Fruit fly (Drosophila melanogaster) whole organism, embryonic: Measurements from ENCODE around the gene CG14000.

Source experiments
- CG10654 ChIP-seq: fragments of 200-800 bp; sonication (Bioruptor generic); optimal IDR thresholded peaks from 2 replicates; lab custom pipeline; 2016; ENCODE audit warnings: missing biosample characterization, missing genetic modification characterization
- CG11504 ChIP-seq: fragments of 200-800 bp; sonication (Bioruptor generic); optimal IDR thresholded peaks from 3 replicates; lab custom pipeline; 2019; ENCODE audit warnings: missing biosample characterization, mild to moderate bottlenecking, missing genetic modification characterization, moderate library complexity
- CG12744 ChIP-seq: fragments of 200-800 bp; sonication (Bioruptor generic); optimal IDR thresholded peaks from 2 replicates; lab custom pipeline; 2016; ENCODE audit warnings: missing biosample characterization, missing genetic modification characterization
- CG13424 ChIP-seq: fragments of 200-800 bp; sonication (Bioruptor generic); optimal IDR thresholded peaks from 2 replicates; lab custom pipeline; 2019; ENCODE audit warnings: missing biosample characterization, mild to moderate bottlenecking, missing genetic modification characterization, moderate library complexity
- CG15073 ChIP-seq: fragments of 200-800 bp; sonication (Bioruptor generic); optimal IDR thresholded peaks from 2 replicates; lab custom pipeline; 2016; ENCODE audit warnings: missing biosample characterization, missing genetic modification characterization
- CG1602 ChIP-seq: fragments of 200-800 bp; sonication (Bioruptor generic); optimal IDR thresholded peaks from 3 replicates; lab custom pipeline; 2016; ENCODE audit warnings: missing biosample characterization, missing genetic modification characterization
- CG16813 ChIP-seq: fragments of 200-800 bp; sonication (Bioruptor generic); IDR thresholded peaks from 3 replicates; pipeline ENCODE4 v1.3.6; 2022; ENCODE audit warnings: missing biosample characterization, missing genetic modification characterization; ENCODE audit not compliant: partially characterized antibody
- CG16863 ChIP-seq: fragments of 200-800 bp; sonication (Bioruptor generic); optimal IDR thresholded peaks from 3 replicates; lab custom pipeline; 2016; ENCODE audit warnings: missing biosample characterization, missing genetic modification characterization
- CG17912 ChIP-seq: fragments of 200-800 bp; sonication (Bioruptor generic); optimal IDR thresholded peaks from 2 replicates; lab custom pipeline; 2018; ENCODE audit warnings: missing biosample characterization, mild to moderate bottlenecking, missing genetic modification characterization
- CG18619 ChIP-seq: fragments of 200-800 bp; sonication (Bioruptor generic); optimal IDR thresholded peaks from 3 replicates; lab custom pipeline; 2017; ENCODE audit warnings: missing biosample characterization, mild to moderate bottlenecking, missing genetic modification characterization
- CG18764 ChIP-seq: fragments of 200-800 bp; sonication (Bioruptor generic); optimal IDR thresholded peaks from 3 replicates; lab custom pipeline; 2016; ENCODE audit warnings: missing biosample characterization, missing genetic modification characterization
- CG2129 ChIP-seq: fragments of 200-800 bp; sonication (Bioruptor generic); IDR thresholded peaks from 2 replicates; pipeline ENCODE4 v1.3.6; 2022; ENCODE audit warnings: missing biosample characterization, missing genetic modification characterization; ENCODE audit not compliant: partially characterized antibody
- CG2199 ChIP-seq: fragments of 200-800 bp; sonication (Bioruptor generic); IDR thresholded peaks from 3 replicates; pipeline ENCODE4 v1.3.6; 2022; ENCODE audit warnings: missing biosample characterization, missing genetic modification characterization
- CG2678 ChIP-seq: fragments of 200-800 bp; sonication (Bioruptor generic); optimal IDR thresholded peaks from 3 replicates; lab custom pipeline; 2019; ENCODE audit warnings: missing biosample characterization, mild to moderate bottlenecking, missing genetic modification characterization, moderate library complexity
- CG33557 ChIP-seq: fragments of 200-800 bp; sonication (Bioruptor generic); optimal IDR thresholded peaks from 2 replicates; lab custom pipeline; 2019; ENCODE audit warnings: missing biosample characterization, mild to moderate bottlenecking, missing genetic modification characterization, moderate library complexity
- CG3407 ChIP-seq: fragments of 200-800 bp; sonication (Bioruptor generic); optimal IDR thresholded peaks from 2 replicates; lab custom pipeline; 2018; ENCODE audit warnings: missing biosample characterization, mild to moderate bottlenecking, missing genetic modification characterization
- CG5180 ChIP-seq: fragments of 200-800 bp; sonication (Bioruptor generic); optimal IDR thresholded peaks from 3 replicates; lab custom pipeline; 2017; ENCODE audit warnings: missing biosample characterization, missing genetic modification characterization, mild to moderate bottlenecking, moderate library complexity, missing genetic modification reagents
- CG5245 ChIP-seq: fragments of 200-800 bp; sonication (Bioruptor generic); optimal IDR thresholded peaks from 3 replicates; lab custom pipeline; 2016; ENCODE audit warnings: missing biosample characterization, missing genetic modification characterization
- CG6175 ChIP-seq: fragments of 200-800 bp; sonication (Bioruptor generic); IDR thresholded peaks from 3 replicates; pipeline ENCODE4 v1.3.6; 2022; ENCODE audit warnings: missing biosample characterization, missing genetic modification characterization
- CG6683 ChIP-seq: fragments of 200-800 bp; sonication (Bioruptor generic); optimal IDR thresholded peaks from 2 replicates; lab custom pipeline; 2017; ENCODE audit warnings: missing biosample characterization, mild to moderate bottlenecking, missing genetic modification characterization, missing genetic modification reagents
- CG7372 ChIP-seq: fragments of 200-800 bp; sonication (Bioruptor generic); IDR thresholded peaks from 2 replicates; pipeline ENCODE4 v1.3.6; 2022; ENCODE audit warnings: missing biosample characterization, missing genetic modification characterization
- CG9215 ChIP-seq: fragments of 200-800 bp; sonication (Bioruptor generic); IDR thresholded peaks from 2 replicates; pipeline ENCODE4 v1.3.6; 2022; ENCODE audit warnings: missing biosample characterization, missing genetic modification characterization
- D ChIP-seq, 2 experiments: fragments of 200-800 bp in 1 of 2; fragments of >200 bp in 1 of 2; sonication (Bioruptor generic) in 1 of 2; optimal IDR thresholded peaks; 2 replicates in 1 of 2; 3 replicates in 1 of 2; lab custom pipeline; 2017; ENCODE audit warnings: mild to moderate bottlenecking in 1 of 2, missing biosample characterization in 1 of 2, missing genetic modification characterization in 1 of 2, missing genetic modification reagents in 1 of 2
- Fer2 ChIP-seq: fragments of 200-800 bp; sonication (Bioruptor generic); optimal IDR thresholded peaks from 2 replicates; lab custom pipeline; 2018; ENCODE audit warnings: missing biosample characterization, mild to moderate bottlenecking, missing genetic modification characterization, moderate library complexity
- Fer3 ChIP-seq: fragments of 200-800 bp; sonication (Bioruptor generic); optimal IDR thresholded peaks from 2 replicates; lab custom pipeline; 2018; ENCODE audit warnings: missing biosample characterization, mild to moderate bottlenecking, missing genetic modification characterization, moderate library complexity
- Gsc ChIP-seq: fragments of 200-800 bp; sonication (Bioruptor generic); IDR thresholded peaks from 2 replicates; pipeline ENCODE4 v1.3.6; 2022; ENCODE audit warnings: missing biosample characterization, missing genetic modification characterization
- Gug ChIP-seq: fragments of 200-800 bp; sonication (Bioruptor generic); IDR thresholded peaks from 4 replicates; pipeline ENCODE4 v1.3.6; 2022; ENCODE audit warnings: missing biosample characterization, missing genetic modification characterization
- HLH4C ChIP-seq: fragments of 200-800 bp; sonication (Bioruptor generic); IDR thresholded peaks from 3 replicates; pipeline ENCODE4 v1.3.6; 2022; ENCODE audit warnings: missing biosample characterization, missing genetic modification characterization; ENCODE audit not compliant: partially characterized antibody
- HmgD ChIP-seq: fragments of 200-800 bp; sonication (Bioruptor generic); optimal IDR thresholded peaks from 3 replicates; lab custom pipeline; 2016; ENCODE audit warnings: missing biosample characterization, missing genetic modification characterization
- Lim3 ChIP-seq: fragments of 200-800 bp; sonication (Bioruptor generic); IDR thresholded peaks from 2 replicates; pipeline ENCODE4 v1.3.6; 2022; ENCODE audit warnings: missing biosample characterization, missing genetic modification characterization
- MESR4 ChIP-seq: fragments of 200-800 bp; sonication (Bioruptor generic); optimal IDR thresholded peaks from 2 replicates; lab custom pipeline; 2018; ENCODE audit warnings: missing biosample characterization, mild to moderate bottlenecking, missing genetic modification characterization, moderate library complexity
- Nf-YC ChIP-seq: fragments of 200-800 bp; optimal IDR thresholded peaks from 3 replicates; lab custom pipeline; 2019; ENCODE audit warnings: missing biosample characterization, mild to moderate bottlenecking, missing genetic modification characterization, moderate library complexity
- Six4 ChIP-seq: fragments of 200-800 bp; sonication (Bioruptor generic); optimal IDR thresholded peaks from 2 replicates; lab custom pipeline; 2016; ENCODE audit warnings: missing biosample characterization, missing genetic modification characterization
- Stat92E ChIP-seq, 3 experiments: fragments of >200 bp in 2 of 3; fragments of 200-800 bp in 1 of 3; sonication (Bioruptor generic) in 1 of 3; optimal IDR thresholded peaks; 2 replicates each; lab custom pipeline; 2017 to 2019; ENCODE audit warnings: missing biosample characterization in 3 of 3, missing genetic modification characterization in 3 of 3, mild to moderate bottlenecking in 1 of 3, moderate library complexity in 1 of 3
- ase ChIP-seq: fragments of 200-800 bp; sonication (Bioruptor generic); IDR thresholded peaks from 3 replicates; pipeline ENCODE4 v1.3.6; 2022; ENCODE audit warnings: missing biosample characterization, missing genetic modification characterization
- chinmo ChIP-seq: fragments of 200-800 bp; sonication (Bioruptor generic); IDR thresholded peaks from 4 replicates; pipeline ENCODE4 v1.3.6; 2022; ENCODE audit warnings: missing biosample characterization, missing genetic modification characterization; ENCODE audit not compliant: partially characterized antibody
- ci ChIP-seq: fragments of 200-800 bp; sonication (Bioruptor generic); IDR thresholded peaks from 3 replicates; pipeline ENCODE4 v1.3.6; 2022; ENCODE audit warnings: missing biosample characterization, missing genetic modification characterization
- crc ChIP-seq: fragments of 200-800 bp; sonication (Bioruptor generic); optimal IDR thresholded peaks from 2 replicates; lab custom pipeline; 2016; ENCODE audit warnings: missing biosample characterization, missing genetic modification characterization
- dysf ChIP-seq: fragments of 200-800 bp; sonication (Bioruptor generic); IDR thresholded peaks from 3 replicates; pipeline ENCODE4 v1.3.6; 2022; ENCODE audit warnings: missing biosample characterization, missing genetic modification characterization
- fd96Cb ChIP-seq: fragments of 200-800 bp; sonication (Bioruptor generic); optimal IDR thresholded peaks from 2 replicates; lab custom pipeline; 2018; ENCODE audit warnings: missing biosample characterization, mild to moderate bottlenecking, missing genetic modification characterization, moderate library complexity
- hb ChIP-seq: fragments of 200-800 bp; sonication (Bioruptor generic); IDR thresholded peaks from 3 replicates; pipeline ENCODE4 v1.3.6; 2022; ENCODE audit warnings: missing biosample characterization, missing genetic modification characterization; ENCODE audit not compliant: partially characterized antibody
- her ChIP-seq: fragments of 200-800 bp; sonication (Bioruptor generic); optimal IDR thresholded peaks from 2 replicates; lab custom pipeline; 2016; ENCODE audit warnings: missing biosample characterization, missing genetic modification characterization
- lab ChIP-seq: fragments of 200-800 bp; sonication (Bioruptor generic); optimal IDR thresholded peaks from 3 replicates; lab custom pipeline; 2017; ENCODE audit warnings: missing biosample characterization, missing genetic modification characterization, mild to moderate bottlenecking, moderate library complexity, missing genetic modification reagents
- lov ChIP-seq, 2 experiments: fragments of 200-800 bp in 1 of 2; fragments of >200 bp in 1 of 2; sonication (Bioruptor generic) in 1 of 2; IDR thresholded peaks in 1 of 2; optimal IDR thresholded peaks in 1 of 2; 2 replicates in 1 of 2; 3 replicates in 1 of 2; pipeline versions ENCODE4 v1.3.6 to Lab custom; 2017 to 2022; ENCODE audit warnings: missing biosample characterization in 1 of 2, missing genetic modification characterization in 1 of 2
- phol ChIP-seq: fragments of 200-800 bp; sonication (Bioruptor generic); optimal IDR thresholded peaks from 3 replicates; lab custom pipeline; 2018; ENCODE audit warnings: missing biosample characterization, mild to moderate bottlenecking, missing genetic modification characterization, moderate library complexity
- salm ChIP-seq: fragments of 200-800 bp; sonication (Bioruptor generic); optimal IDR thresholded peaks from 2 replicates; lab custom pipeline; 2018; ENCODE audit warnings: missing biosample characterization, mild to moderate bottlenecking, missing genetic modification characterization
- sens ChIP-seq: fragments of 200-800 bp; sonication (Bioruptor generic); peaks from one replicate; lab custom pipeline; 2016; ENCODE audit warnings: missing biosample characterization, missing genetic modification characterization
- slp2 ChIP-seq: fragments of 200-800 bp; sonication (Bioruptor generic); optimal IDR thresholded peaks from 2 replicates; lab custom pipeline; 2016; ENCODE audit warnings: missing biosample characterization, missing genetic modification characterization
- tgo ChIP-seq: fragments of 200-800 bp; sonication (Bioruptor generic); IDR thresholded peaks from 3 replicates; pipeline ENCODE4 v1.3.6; 2022; ENCODE audit warnings: missing biosample characterization, missing genetic modification characterization

Gene CG14000

dm6 chr2L:5876474-5877067 lies 33.5 kb downstream of the CG14000 start (continued):
- TF ChIP-seq CG1602 (GFP tag; lab: Kevin White, UChicago), result no peak
- no peak for TF ChIP-seq CG12744 (GFP tag; lab: Kevin White, UChicago)
- no peak for TF ChIP-seq HmgD (GFP tag; lab: Kevin White, UChicago)
- TF ChIP-seq CG6683 (GFP tag; lab: Kevin White, UChicago), result peak; percentile 11
- TF ChIP-seq CG6175 (GFP tag; lab: Robert Waterston, UW), result no peak
- TF ChIP-seq sens, result peak; percentile 69
- TF ChIP-seq Nf-YC (tag; lab: Kevin White, UChicago), result no peak
- TF ChIP-seq CG18619, result peak; percentile 58
- TF ChIP-seq Lim3 (GFP tag; lab: Robert Waterston, UW), result no peak
- peak; percentile 2 for TF ChIP-seq her
- no peak for TF ChIP-seq crc (GFP tag; lab: Kevin White, UChicago)
- TF ChIP-seq CG3407 (GFP tag; lab: Kevin White, UChicago), result no peak
- peak; percentile 16 for TF ChIP-seq CG11504 (tag; lab: Kevin White, UChicago)
- no peak for TF ChIP-seq CG15073 (GFP tag; lab: Kevin White, UChicago)
- TF ChIP-seq lov (optimal IDR thresholded peaks at IDR 0.05; lab: Kevin White, UChicago), result no peak
- no peak for TF ChIP-seq lov (GFP tag; IDR thresholded peaks at IDR 0.05; lab: Robert Waterston, UW)
- no peak for TF ChIP-seq CG18764 (GFP tag; lab: Kevin White, UChicago)
- TF ChIP-seq HLH4C (GFP tag; lab: Robert Waterston, UW), result no peak
- TF ChIP-seq CG10654 (GFP tag; lab: Kevin White, UChicago), result no peak
- TF ChIP-seq Gsc (GFP tag; lab: Robert Waterston, UW), result no peak
- no peak for TF ChIP-seq CG16863
- no peak for TF ChIP-seq CG33557
- no peak for TF ChIP-seq hb (GFP tag; lab: Robert Waterston, UW)
- no peak for TF ChIP-seq fd96Cb (tag; lab: Kevin White, UChicago)
- no peak for TF ChIP-seq CG9215 (GFP tag; lab: Robert Waterston, UW)
- TF ChIP-seq lab (GFP tag; lab: Kevin White, UChicago), result peak; percentile 82
- TF ChIP-seq Fer3, result peak; percentile 60
- TF ChIP-seq slp2, result no peak
- TF ChIP-seq CG7372 (GFP tag; lab: Robert Waterston, UW), result no peak
- TF ChIP-seq CG2199, result no peak
- no peak for TF ChIP-seq tgo
- no peak for TF ChIP-seq salm (tag; lab: Kevin White, UChicago)
- TF ChIP-seq CG5180, result no peak
- TF ChIP-seq Gug, result no peak
- no peak for TF ChIP-seq CG5245 (GFP tag; lab: Kevin White, UChicago)
- no peak for TF ChIP-seq Six4 (GFP tag; lab: Kevin White, UChicago)
- peak; percentile 67 for TF ChIP-seq CG2678 (tag; lab: Kevin White, UChicago)
- no peak for TF ChIP-seq ci (GFP tag; lab: Robert Waterston, UW)
- no peak for TF ChIP-seq ase (GFP tag; lab: Robert Waterston, UW)
- TF ChIP-seq phol (tag; lab: Kevin White, UChicago), result no peak
- TF ChIP-seq MESR4, result no peak
- no peak for TF ChIP-seq dysf
- no peak for TF ChIP-seq D (optimal IDR thresholded peaks at IDR 0.05; lab: Kevin White, UChicago)
- no peak for TF ChIP-seq D (GFP tag; optimal IDR thresholded peaks at IDR 0.05; lab: Kevin White, UChicago)
- no peak for TF ChIP-seq Stat92E (GFP tag; optimal IDR thresholded peaks at IDR 0.05; lab: Kevin White, UChicago)
- no peak for TF ChIP-seq CG2129
- TF ChIP-seq CG13424 (tag; lab: Kevin White, UChicago), result peak; percentile 46
- TF ChIP-seq Fer2 (tag; lab: Kevin White, UChicago), result peak; percentile 70
- no peak for TF ChIP-seq chinmo (GFP tag; lab: Robert Waterston, UW)
- no peak for TF ChIP-seq CG17912
- TF ChIP-seq CG16813 (GFP tag; lab: Robert Waterston, UW), result no peak
